Fruit fly (Drosophila melanogaster) whole organism, embryonic: ENCODE measurements around the gene CG3902.

ENCODE experiments used
- B-H2 ChIP-seq: fragments of 200-800 bp; sonication (Bioruptor generic); optimal IDR thresholded peaks from 2 replicates; lab custom pipeline; 2018; ENCODE audit warnings: missing biosample characterization, mild to moderate bottlenecking, missing genetic modification characterization
- Blimp-1 ChIP-seq: fragments of 200-800 bp; sonication (Bioruptor generic); optimal IDR thresholded peaks from 3 replicates; lab custom pipeline; 2018; ENCODE audit warnings: missing biosample characterization, missing genetic modification characterization, mild to moderate bottlenecking, moderate library complexity, missing genetic modification reagents
- BtbVII ChIP-seq: fragments of 200-800 bp; sonication (Bioruptor generic); optimal IDR thresholded peaks from 3 replicates; lab custom pipeline; 2017; ENCODE audit warnings: missing biosample characterization, mild to moderate bottlenecking, missing genetic modification characterization
- Bteb2 ChIP-seq: fragments of 200-800 bp; sonication (Bioruptor generic); optimal IDR thresholded peaks from 2 replicates; lab custom pipeline; 2016; ENCODE audit warnings: missing biosample characterization, missing genetic modification characterization
- CG11247 ChIP-seq: fragments of 200-800 bp; sonication (Bioruptor generic); IDR thresholded peaks from 2 replicates; pipeline ENCODE4 v1.3.6; 2022; ENCODE audit warnings: missing biosample characterization, missing genetic modification characterization
- CG11398 ChIP-seq: fragments of 200-800 bp; sonication (Bioruptor generic); optimal IDR thresholded peaks from 2 replicates; lab custom pipeline; 2016; ENCODE audit warnings: missing biosample characterization, missing genetic modification characterization
- CG11560 ChIP-seq: fragments of 200-800 bp; sonication (Bioruptor generic); IDR thresholded peaks from 3 replicates; pipeline ENCODE4 v1.3.6; 2022; ENCODE audit warnings: missing biosample characterization, missing genetic modification characterization
- CG12659 ChIP-seq: fragments of 200-800 bp; sonication (Bioruptor generic); optimal IDR thresholded peaks from 3 replicates; lab custom pipeline; 2017; ENCODE audit warnings: mild to moderate bottlenecking, missing biosample characterization, missing genetic modification reagents, missing genetic modification characterization
- CG12769 ChIP-seq: fragments of 200-800 bp; sonication (Bioruptor generic); optimal IDR thresholded peaks from 2 replicates; lab custom pipeline; 2019; ENCODE audit warnings: missing biosample characterization, mild to moderate bottlenecking, missing genetic modification characterization, moderate library complexity
- CG13296 ChIP-seq: fragments of 200-800 bp; sonication (Bioruptor generic); optimal IDR thresholded peaks from 3 replicates; lab custom pipeline; 2018; ENCODE audit warnings: missing biosample characterization, mild to moderate bottlenecking, missing genetic modification characterization
- CG13894 ChIP-seq: fragments of 200-800 bp; sonication (Bioruptor generic); optimal IDR thresholded peaks from 3 replicates; lab custom pipeline; 2018; ENCODE audit warnings: missing biosample characterization, mild to moderate bottlenecking, missing genetic modification characterization, moderate library complexity
- CG14667 ChIP-seq: fragments of 200-800 bp; sonication (Bioruptor generic); IDR thresholded peaks from 2 replicates; pipeline ENCODE4 v1.3.6; 2022; ENCODE audit warnings: missing biosample characterization, missing genetic modification characterization
- CG15269 ChIP-seq: fragments of 200-800 bp; sonication (Bioruptor generic); optimal IDR thresholded peaks from 2 replicates; lab custom pipeline; 2018; ENCODE audit warnings: missing biosample characterization, mild to moderate bottlenecking, missing genetic modification characterization, moderate library complexity
- CG16813 ChIP-seq: fragments of 200-800 bp; sonication (Bioruptor generic); IDR thresholded peaks from 3 replicates; pipeline ENCODE4 v1.3.6; 2022; ENCODE audit warnings: missing biosample characterization, missing genetic modification characterization; ENCODE audit not compliant: partially characterized antibody
- CG16815 ChIP-seq: fragments of 200-800 bp; sonication (Bioruptor generic); optimal IDR thresholded peaks from 3 replicates; lab custom pipeline; 2017; ENCODE audit warnings: missing biosample characterization, mild to moderate bottlenecking, missing genetic modification characterization
- CG17359 ChIP-seq: fragments of 200-800 bp; sonication (Bioruptor generic); optimal IDR thresholded peaks from 3 replicates; lab custom pipeline; 2018; ENCODE audit warnings: missing biosample characterization, mild to moderate bottlenecking, missing genetic modification characterization, moderate library complexity
- CG17912 ChIP-seq: fragments of 200-800 bp; sonication (Bioruptor generic); optimal IDR thresholded peaks from 2 replicates; lab custom pipeline; 2018; ENCODE audit warnings: missing biosample characterization, mild to moderate bottlenecking, missing genetic modification characterization
- CG2678 ChIP-seq: fragments of 200-800 bp; sonication (Bioruptor generic); optimal IDR thresholded peaks from 3 replicates; lab custom pipeline; 2019; ENCODE audit warnings: missing biosample characterization, mild to moderate bottlenecking, missing genetic modification characterization, moderate library complexity
- CG4282 ChIP-seq: fragments of 200-800 bp; sonication (Bioruptor generic); optimal IDR thresholded peaks from 2 replicates; lab custom pipeline; 2016; ENCODE audit warnings: missing biosample characterization, missing genetic modification characterization
- CG6683 ChIP-seq: fragments of 200-800 bp; sonication (Bioruptor generic); optimal IDR thresholded peaks from 2 replicates; lab custom pipeline; 2017; ENCODE audit warnings: missing biosample characterization, mild to moderate bottlenecking, missing genetic modification characterization, missing genetic modification reagents
- CTCF ChIP-seq: fragments of 200-800 bp; sonication (Bioruptor generic); optimal IDR thresholded peaks from 2 replicates; lab custom pipeline; 2017; ENCODE audit warnings: missing biosample characterization, mild to moderate bottlenecking, missing genetic modification characterization, moderate library complexity
- Dref ChIP-seq: fragments of 200-800 bp; sonication (Bioruptor generic); IDR thresholded peaks from 2 replicates; pipeline ENCODE4 v1.3.6; 2022; ENCODE audit warnings: missing biosample characterization, missing genetic modification characterization
- Drgx ChIP-seq: fragments of 200-800 bp; sonication (Bioruptor generic); IDR thresholded peaks from 2 replicates; pipeline ENCODE4 v1.3.6; 2022; ENCODE audit warnings: missing biosample characterization, missing genetic modification characterization
- Gug ChIP-seq: fragments of 200-800 bp; sonication (Bioruptor generic); IDR thresholded peaks from 4 replicates; pipeline ENCODE4 v1.3.6; 2022; ENCODE audit warnings: missing biosample characterization, missing genetic modification characterization
- HLH4C ChIP-seq: fragments of 200-800 bp; sonication (Bioruptor generic); IDR thresholded peaks from 3 replicates; pipeline ENCODE4 v1.3.6; 2022; ENCODE audit warnings: missing biosample characterization, missing genetic modification characterization; ENCODE audit not compliant: partially characterized antibody
- Hand ChIP-seq: fragments of 200-800 bp; sonication (Bioruptor generic); optimal IDR thresholded peaks from 2 replicates; lab custom pipeline; 2017; ENCODE audit warnings: mild to moderate bottlenecking, missing biosample characterization, missing genetic modification reagents, missing genetic modification characterization
- Kr ChIP-seq: fragments of 200-800 bp; sonication (Bioruptor generic); optimal IDR thresholded peaks from 2 replicates; lab custom pipeline; 2017; ENCODE audit warnings: missing biosample characterization, mild to moderate bottlenecking, missing genetic modification characterization
- PHDP ChIP-seq: fragments of 200-800 bp; sonication (Bioruptor generic); optimal IDR thresholded peaks from 3 replicates; lab custom pipeline; 2018; ENCODE audit warnings: missing biosample characterization, mild to moderate bottlenecking, missing genetic modification characterization, moderate library complexity
- Poxn ChIP-seq: fragments of 200-800 bp; sonication (Bioruptor generic); IDR thresholded peaks from 2 replicates; pipeline ENCODE4 v1.3.6; 2022; ENCODE audit warnings: missing biosample characterization, missing genetic modification characterization
- Trl ChIP-seq, 3 experiments: fragments of >200 bp in 2 of 3; fragments of 200-800 bp in 1 of 3; sonication (Bioruptor generic) in 1 of 3; optimal IDR thresholded peaks; 2 replicates in 1 of 3; 3 replicates in 2 of 3; lab custom pipeline; 2016 to 2017; ENCODE audit warnings: missing biosample characterization in 1 of 3, missing genetic modification characterization in 1 of 3
- Xbp1 ChIP-seq: fragments of 200-800 bp; sonication (Bioruptor generic); optimal IDR thresholded peaks from 3 replicates; lab custom pipeline; 2016; ENCODE audit warnings: missing biosample characterization, mild to moderate bottlenecking, missing genetic modification characterization
- abd-A ChIP-seq: fragments of 200-800 bp; sonication (Bioruptor generic); optimal IDR thresholded peaks from 3 replicates; lab custom pipeline; 2019; ENCODE audit warnings: missing biosample characterization, mild to moderate bottlenecking, missing genetic modification characterization, moderate library complexity
- cato ChIP-seq: fragments of 200-800 bp; sonication (Bioruptor generic); optimal IDR thresholded peaks from 2 replicates; lab custom pipeline; 2016; ENCODE audit warnings: missing biosample characterization, missing genetic modification characterization, borderline replicate concordance
- caup ChIP-seq: fragments of 200-800 bp; sonication (Bioruptor generic); optimal IDR thresholded peaks from 3 replicates; lab custom pipeline; 2017; ENCODE audit warnings: missing biosample characterization, mild to moderate bottlenecking, missing genetic modification characterization, moderate library complexity; ENCODE audit not compliant: severe bottlenecking
- cg ChIP-seq: fragments of 200-800 bp; sonication (Bioruptor generic); optimal IDR thresholded peaks from 3 replicates; lab custom pipeline; 2019; ENCODE audit warnings: missing biosample characterization, mild to moderate bottlenecking, missing genetic modification characterization, moderate library complexity
- chinmo ChIP-seq: fragments of 200-800 bp; sonication (Bioruptor generic); IDR thresholded peaks from 4 replicates; pipeline ENCODE4 v1.3.6; 2022; ENCODE audit warnings: missing biosample characterization, missing genetic modification characterization; ENCODE audit not compliant: partially characterized antibody
- chm ChIP-seq: fragments of 200-800 bp; sonication (Bioruptor generic); IDR thresholded peaks from 2 replicates; pipeline ENCODE4 v1.3.6; 2022; ENCODE audit warnings: missing biosample characterization, missing genetic modification characterization
- cwo ChIP-seq: fragments of 200-800 bp; sonication (Bioruptor generic); optimal IDR thresholded peaks from 3 replicates; lab custom pipeline; 2017; ENCODE audit warnings: missing biosample characterization, missing genetic modification characterization, mild to moderate bottlenecking, moderate library complexity, missing genetic modification reagents
- danr ChIP-seq: fragments of 200-800 bp; sonication (Bioruptor generic); IDR thresholded peaks from 2 replicates; pipeline ENCODE4 v1.3.6; 2022; ENCODE audit warnings: missing biosample characterization, missing genetic modification characterization
- dmrt11E ChIP-seq: fragments of 200-800 bp; sonication (Bioruptor generic); optimal IDR thresholded peaks from 3 replicates; lab custom pipeline; 2018; ENCODE audit warnings: missing biosample characterization, mild to moderate bottlenecking, missing genetic modification characterization, moderate library complexity
- dmrt99B ChIP-seq: fragments of 200-800 bp; sonication (Bioruptor generic); optimal IDR thresholded peaks from 2 replicates; lab custom pipeline; 2018; ENCODE audit warnings: missing biosample characterization, mild to moderate bottlenecking, missing genetic modification characterization, moderate library complexity
- lmd ChIP-seq: fragments of 200-800 bp; sonication (Bioruptor generic); IDR thresholded peaks from 2 replicates; pipeline ENCODE4 v1.3.6; 2022; ENCODE audit warnings: missing biosample characterization, missing genetic modification characterization
- mirr ChIP-seq: fragments of 200-800 bp; sonication (Bioruptor generic); optimal IDR thresholded peaks from 3 replicates; lab custom pipeline; 2018; ENCODE audit warnings: missing biosample characterization, mild to moderate bottlenecking, missing genetic modification characterization
- nau ChIP-seq: fragments of 200-800 bp; sonication (Bioruptor generic); optimal IDR thresholded peaks from 3 replicates; lab custom pipeline; 2017; ENCODE audit warnings: missing biosample characterization, mild to moderate bottlenecking, missing genetic modification characterization, missing genetic modification reagents
- pnt ChIP-seq: fragments of 200-800 bp; sonication (Bioruptor generic); optimal IDR thresholded peaks from 3 replicates; lab custom pipeline; 2016; ENCODE audit warnings: missing biosample characterization, missing genetic modification characterization
- salm ChIP-seq: fragments of 200-800 bp; sonication (Bioruptor generic); optimal IDR thresholded peaks from 2 replicates; lab custom pipeline; 2018; ENCODE audit warnings: missing biosample characterization, mild to moderate bottlenecking, missing genetic modification characterization
- sens ChIP-seq: fragments of 200-800 bp; sonication (Bioruptor generic); peaks from one replicate; lab custom pipeline; 2016; ENCODE audit warnings: missing biosample characterization, missing genetic modification characterization
- so ChIP-seq: fragments of 200-800 bp; sonication (Bioruptor generic); IDR thresholded peaks from 3 replicates; pipeline ENCODE4 v1.3.6; 2022; ENCODE audit warnings: missing biosample characterization, missing genetic modification characterization
- tup ChIP-seq: fragments of 200-800 bp; sonication (Bioruptor generic); optimal IDR thresholded peaks from 2 replicates; lab custom pipeline; 2016; ENCODE audit warnings: missing biosample characterization, mild to moderate bottlenecking, missing genetic modification characterization, moderate library complexity
- usp ChIP-seq: fragments of >200 bp; optimal IDR thresholded peaks from 2 replicates; lab custom pipeline; 2017; ENCODE audit warnings: missing biosample characterization, missing genetic modification characterization

The CG3902 gene

DNA sequence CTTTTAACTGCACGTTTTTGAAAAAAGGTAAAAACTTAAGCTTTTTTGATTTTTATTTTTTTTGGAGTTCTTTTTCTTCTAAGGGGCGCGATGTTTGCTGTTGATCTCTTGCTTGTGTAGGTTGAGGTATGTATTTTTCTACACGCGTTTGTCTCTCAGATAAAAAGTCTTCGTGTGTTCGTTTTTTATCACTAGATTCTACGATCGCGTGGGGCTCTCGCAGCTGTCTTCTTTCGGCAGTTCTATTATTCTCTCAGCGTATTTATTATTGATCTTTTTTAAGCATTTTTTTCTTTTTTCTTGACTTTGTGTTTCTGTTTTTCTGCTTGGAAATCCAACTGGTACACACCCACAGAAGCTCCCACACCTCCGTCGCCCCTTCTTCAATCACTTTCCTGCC lies 3.0 kb downstream of the CG3902 start:
- TF ChIP-seq Xbp1 (GFP tag; lab: Kevin White, UChicago) (no peak), CG15269 (peak; percentile 5), nau (GFP tag; lab: Kevin White, UChicago) (peak; percentile 35), CG12659 (GFP tag; lab: Kevin White, UChicago) (no peak), Hand (GFP tag; lab: Kevin White, UChicago) (no peak), BtbVII (peak; percentile 31), CG6683 (GFP tag; lab: Kevin White, UChicago) (no peak), cato (GFP tag; lab: Kevin White, UChicago) (no peak), chm (GFP tag; lab: Robert Waterston, UW) (no peak), lmd (no peak), usp (no peak), Bteb2 (GFP tag; lab: Kevin White, UChicago) (no peak), Poxn (GFP tag; lab: Robert Waterston, UW) (no peak), dmrt99B (no peak), PHDP (tag; lab: Kevin White, UChicago) (peak; percentile 1), tup (GFP tag; lab: Kevin White, UChicago) (no peak), Drgx (GFP tag; lab: Robert Waterston, UW) (no peak), B-H2 (GFP tag; lab: Kevin White, UChicago) (peak; percentile 60), Trl (optimal IDR thresholded peaks at IDR 0.05; lab: Kevin White, UChicago) (peak in 1 of 2 experiments; percentile 41), Trl (GFP tag; optimal IDR thresholded peaks at IDR 0.05; lab: Kevin White, UChicago) (no peak), mirr (GFP tag; lab: Kevin White, UChicago) (peak; percentile 57), so (GFP tag; lab: Robert Waterston, UW) (0 out of 3 replicates have a peak, but pooled peaks have one; percentile 22), abd-A (tag; lab: Kevin White, UChicago) (peak; percentile 40), CG14667 (GFP tag; lab: Robert Waterston, UW) (no peak), Dref (GFP tag; lab: Robert Waterston, UW) (no peak), HLH4C (no peak), CG11398 (GFP tag; lab: Kevin White, UChicago) (no peak), CG11560 (no peak), CG11247 (no peak), salm (no peak), CG17359 (peak; percentile 31), CG16815 (GFP tag; lab: Kevin White, UChicago) (no peak), danr (GFP tag; lab: Robert Waterston, UW) (no peak), pnt (GFP tag; lab: Kevin White, UChicago) (no peak), Blimp-1 (no peak), chinmo (GFP tag; lab: Robert Waterston, UW) (peak; percentile 70; the same call in 1 of the 4 replicates), cwo (GFP tag; lab: Kevin White, UChicago) (peak; percentile 70), CG13894 (tag; lab: Kevin White, UChicago) (peak; percentile 84), sens (GFP tag; lab: Kevin White, UChicago) (peak; percentile 52), CTCF (GFP tag; lab: Kevin White, UChicago) (peak; percentile 2), dmrt11E (tag; lab: Kevin White, UChicago) (no peak), CG13296 (GFP tag; lab: Kevin White, UChicago) (peak; percentile 47), CG4282 (GFP tag; lab: Kevin White, UChicago) (no peak), caup (peak; percentile 14), Gug (GFP tag; lab: Robert Waterston, UW) (no peak), CG2678 (tag; lab: Kevin White, UChicago) (peak; percentile 9), CG12769 (tag; lab: Kevin White, UChicago) (peak; percentile 22), Kr (GFP tag; lab: Kevin White, UChicago) (no peak), CG17912 (GFP tag; lab: Kevin White, UChicago) (no peak), cg (peak; percentile 48), CG16813 (GFP tag; lab: Robert Waterston, UW) (no peak)
